Fruit fly (Drosophila melanogaster) S2 (cell line): ENCODE results near the gene CG13029.

ENCODE experiments used
- CG8478 ChIP-seq: fragments of >200 bp; optimal IDR thresholded peaks from 2 replicates; lab custom pipeline; 2018
- CTCF ChIP-seq, 2 experiments: fragments of >200 bp; optimal IDR thresholded peaks; 2 replicates each; lab custom pipeline; 2018

The CG13029 gene

DNA sequence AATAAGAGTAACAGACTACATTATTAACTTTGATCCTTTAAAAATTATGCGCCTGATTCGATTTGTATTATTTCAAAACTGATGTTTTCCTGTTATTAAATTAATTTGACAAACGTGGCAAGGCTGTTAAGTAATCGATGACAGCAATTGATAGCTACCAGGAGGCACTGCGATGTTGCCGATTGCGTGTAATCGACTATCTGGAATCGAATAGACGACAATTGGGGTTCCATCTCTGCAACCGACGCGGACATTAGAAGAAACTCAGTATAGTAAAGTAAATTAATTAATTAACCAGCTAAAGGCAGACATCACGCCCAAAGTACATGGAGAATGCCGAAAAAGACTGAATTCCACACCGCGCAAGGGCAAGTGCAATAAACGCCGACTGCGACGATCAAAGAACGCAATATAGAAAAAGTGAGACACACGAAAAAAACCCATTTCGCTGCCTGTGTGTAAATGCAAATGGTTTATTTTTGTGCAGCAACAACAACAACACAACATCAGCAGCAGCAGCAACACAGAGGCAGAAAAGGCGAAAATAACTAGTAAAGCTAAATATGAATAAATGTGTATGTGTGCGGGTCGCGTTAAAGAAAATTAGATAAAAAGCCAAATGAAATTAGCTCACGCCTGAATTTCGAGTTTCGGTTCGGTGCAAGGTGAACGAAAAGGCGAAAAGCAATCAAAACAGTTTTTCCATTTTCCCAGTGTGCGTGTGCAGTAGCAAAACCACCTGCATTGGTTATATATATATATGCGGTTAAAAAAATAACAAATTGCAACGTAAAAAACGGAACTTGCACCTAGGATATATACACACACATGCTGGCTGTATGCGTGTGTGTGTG is 6.7 kb upstream of the CG13029 start, which contains the start of gene sina:
Gene sina (plus strand): TSS at position 219 of the 854 bp plus-strand sequence.
- TF ChIP-seq CTCF (optimal IDR thresholded peaks at IDR 0.05; lab: Kevin White, UChicago) (peak; percentile 11 to 28), CG8478 (lab: Kevin White, UChicago) (no peak)

DNA sequence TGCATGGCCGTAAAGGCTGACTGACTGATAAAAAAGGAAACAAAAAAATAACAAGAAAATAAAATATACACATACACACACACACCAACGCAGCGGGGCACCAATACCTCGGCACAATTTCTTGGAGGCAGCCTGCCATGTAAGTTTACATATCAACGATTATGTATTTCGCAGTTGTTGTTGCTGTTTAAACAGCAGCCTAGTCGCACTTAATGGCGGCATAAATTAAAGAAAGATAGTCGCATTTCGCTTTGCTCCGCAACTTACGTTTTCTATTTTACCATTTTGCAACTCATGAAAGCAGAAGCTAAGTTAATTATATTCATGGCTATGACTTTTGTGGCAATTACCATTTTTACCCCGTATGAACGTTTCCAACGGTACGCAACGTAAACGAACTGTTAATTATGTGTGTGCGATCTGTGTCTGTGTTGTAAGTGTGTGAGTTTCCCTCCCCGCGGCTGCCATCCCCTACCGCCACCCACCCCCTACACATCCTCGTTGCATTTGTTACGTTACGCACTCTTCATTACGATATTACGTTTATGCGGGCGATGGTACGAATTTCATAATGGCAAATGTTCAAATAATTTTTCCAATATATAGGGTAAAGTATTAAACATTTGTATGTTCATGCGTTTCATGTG is 5.9 kb upstream of the CG13029 start:
- no peak for TF ChIP-seq CTCF (optimal IDR thresholded peaks at IDR 0.05; lab: Kevin White, UChicago)
- TF ChIP-seq CG8478 (lab: Kevin White, UChicago): no peak

DNA sequence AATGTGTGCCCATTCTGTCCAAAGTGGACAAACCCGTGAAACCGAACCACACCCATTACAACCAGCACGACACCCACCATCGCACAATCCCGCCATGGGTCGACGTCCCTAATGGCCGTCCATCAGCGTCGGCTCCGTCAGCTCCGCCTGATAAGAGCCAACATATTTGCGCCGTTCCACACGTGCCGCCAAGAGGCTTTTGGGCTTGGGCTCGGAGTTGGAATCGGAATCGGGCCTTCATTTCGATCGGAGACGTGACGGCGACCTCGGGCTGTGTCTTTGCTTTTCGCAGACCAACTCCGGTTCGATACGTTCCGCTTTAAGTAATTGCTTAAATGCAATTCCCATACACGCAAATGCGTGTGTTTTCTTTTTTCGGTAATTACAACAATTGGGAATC is 5.1 kb upstream of the CG13029 start:
- TF ChIP-seq CG8478 (lab: Kevin White, UChicago): no peak
- TF ChIP-seq CTCF (optimal IDR thresholded peaks at IDR 0.05; lab: Kevin White, UChicago): no peak

DNA sequence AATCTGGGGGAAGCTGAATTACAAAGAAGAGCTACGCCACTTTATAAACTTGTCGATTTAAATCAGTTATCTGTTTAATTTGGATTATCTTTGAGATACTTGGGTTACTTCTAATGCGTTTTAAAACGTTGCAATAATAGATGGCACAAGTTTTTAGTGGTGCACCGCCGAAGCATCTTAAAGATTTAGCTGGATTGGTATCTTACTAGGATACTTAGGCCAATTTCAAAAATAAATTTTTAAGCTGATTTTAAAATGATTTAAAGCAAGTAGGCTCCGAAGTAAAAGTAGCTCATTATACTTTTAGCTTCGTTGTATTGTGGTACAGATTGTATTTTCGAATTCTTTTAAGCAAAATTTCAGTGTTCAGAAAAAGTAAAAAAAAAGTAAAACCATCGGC is 1.6 kb upstream of the CG13029 start, which contains the start of gene sinah:
Gene sinah (plus strand): TSS at position 301 of the 400 bp plus-strand sequence.
- TF ChIP-seq CG8478 (lab: Kevin White, UChicago) (no peak), CTCF (optimal IDR thresholded peaks at IDR 0.05; lab: Kevin White, UChicago) (no peak)

DNA sequence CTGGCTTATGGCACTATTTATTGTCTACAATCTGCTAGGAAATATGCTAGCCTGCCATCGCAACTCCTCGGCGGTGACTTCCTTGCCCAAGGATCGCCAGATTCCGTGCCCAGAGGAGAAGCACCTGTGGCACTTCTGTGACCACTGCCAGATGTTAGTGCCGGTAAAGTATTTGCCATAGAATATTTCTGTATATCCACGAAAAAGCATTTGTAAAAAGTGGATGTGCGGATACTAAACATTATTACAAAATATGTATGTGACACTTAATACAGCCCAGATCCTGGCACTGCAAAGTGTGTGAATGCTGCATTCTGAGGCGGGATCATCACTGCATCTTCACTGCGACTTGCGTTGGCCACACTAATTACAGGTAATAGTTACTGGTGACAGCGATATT is 457 bp downstream of the CG13029 start:
- TF ChIP-seq CG8478 (lab: Kevin White, UChicago) (no peak), CTCF (optimal IDR thresholded peaks at IDR 0.05; lab: Kevin White, UChicago) (peak in 1 of 2 experiments; percentile 2)

DNA sequence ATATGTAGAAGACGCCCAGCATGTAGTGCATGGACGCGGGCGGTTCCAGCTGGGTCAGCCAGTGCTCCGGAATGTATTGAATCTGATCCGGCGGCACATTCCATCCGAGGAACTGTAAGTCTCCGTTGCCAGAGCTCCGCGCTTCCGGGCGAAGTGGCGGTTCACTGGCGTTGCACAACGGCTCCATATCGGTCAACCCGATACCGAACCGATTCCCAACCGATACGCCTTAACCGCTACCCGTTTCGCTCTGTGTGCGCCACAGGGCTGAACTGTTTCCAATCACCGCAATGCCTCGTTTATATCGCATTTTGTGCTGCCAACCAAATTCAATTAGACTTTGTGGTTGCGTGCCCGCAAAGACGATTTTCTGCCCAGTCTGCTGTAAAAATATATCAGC is 1.9 kb downstream of the CG13029 start, which contains the start of gene Rh4:
Gene Rh4 (minus strand): TSS at position 234 of the 400 bp plus-strand sequence.
- TF ChIP-seq CTCF (optimal IDR thresholded peaks at IDR 0.05; lab: Kevin White, UChicago): no peak
- no peak for TF ChIP-seq CG8478 (lab: Kevin White, UChicago)

DNA sequence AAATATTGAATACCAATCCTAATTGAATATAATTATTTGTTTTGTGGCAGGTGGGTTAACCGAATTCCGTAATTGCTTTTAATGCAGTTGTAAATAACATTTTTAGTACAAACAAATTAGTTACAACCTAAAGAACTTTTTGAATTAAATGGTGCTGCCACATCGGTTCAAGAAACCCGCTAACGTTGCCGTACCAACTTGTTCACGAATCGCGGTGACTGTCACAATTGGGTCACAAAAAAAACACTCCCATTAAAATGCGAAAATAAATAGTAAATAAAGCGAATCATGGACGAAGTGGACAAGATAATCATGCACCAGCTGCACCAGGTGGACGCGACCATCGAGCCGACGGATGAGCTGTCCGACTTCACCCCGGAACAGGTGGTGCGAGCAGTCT is 2.5 kb downstream of the CG13029 start, which contains the start of gene CG9951:
Gene CG9951 (plus strand): TSS at position 207 of the 400 bp plus-strand sequence.
- TF ChIP-seq CTCF (optimal IDR thresholded peaks at IDR 0.05; lab: Kevin White, UChicago) (no peak), CG8478 (lab: Kevin White, UChicago) (no peak)

DNA sequence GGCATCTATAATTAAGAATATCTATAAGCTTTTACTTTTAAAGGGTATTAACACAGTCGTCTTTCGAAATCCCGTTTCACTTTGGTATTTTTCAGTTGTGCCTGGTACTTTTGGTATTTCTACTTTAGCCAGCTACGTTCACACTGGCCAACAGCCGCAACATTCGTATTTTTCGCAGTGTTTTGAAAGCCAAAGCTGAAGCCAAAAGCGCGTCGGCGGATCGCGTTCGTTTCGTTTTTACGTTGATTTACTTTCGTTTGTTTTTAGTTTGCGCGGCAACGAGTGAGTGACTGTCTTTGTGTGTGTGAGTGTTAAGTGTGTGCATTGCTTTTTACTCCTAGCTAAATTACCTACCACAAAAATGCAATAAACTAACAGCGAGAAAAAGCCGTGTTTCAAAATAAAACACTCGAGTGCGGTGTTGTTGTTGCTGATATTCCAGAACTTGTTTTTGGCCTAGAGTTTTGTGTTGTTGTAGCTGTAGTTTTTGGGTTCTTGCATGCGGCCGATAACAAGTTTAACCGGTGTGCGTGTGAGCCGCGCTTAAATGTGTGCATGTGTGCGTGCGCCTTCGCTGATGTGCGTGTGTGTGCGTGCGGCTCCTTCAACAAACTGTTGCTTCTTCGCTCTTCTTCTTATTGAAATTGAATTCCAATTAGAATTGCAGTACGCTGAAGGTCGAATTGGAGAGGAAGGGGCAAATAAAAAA is 4.9 kb downstream of the CG13029 start, which contains the start of gene Lmpt:
Gene Lmpt (plus strand): TSS at position 173 of the 709 bp plus-strand sequence.
- TF ChIP-seq CTCF (optimal IDR thresholded peaks at IDR 0.05; lab: Kevin White, UChicago) (no peak), CG8478 (lab: Kevin White, UChicago) (no peak)

DNA sequence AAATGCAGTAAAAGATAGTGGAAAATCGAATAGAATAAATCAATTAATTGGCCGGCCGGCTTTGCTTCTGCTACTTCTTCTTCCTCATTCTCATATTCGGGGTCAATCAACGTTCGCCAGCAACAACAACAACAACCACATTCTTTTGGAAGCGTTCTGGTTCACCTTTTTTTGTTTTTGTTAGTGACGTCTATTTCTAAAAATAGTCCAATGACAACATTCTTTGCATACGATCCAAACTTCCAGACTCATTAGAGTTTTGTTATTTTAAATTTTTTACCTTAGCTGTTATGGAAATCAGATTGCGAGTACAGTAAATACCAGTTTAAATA is 5.4 kb downstream of the CG13029 start:
- TF ChIP-seq CG8478 (lab: Kevin White, UChicago) (no peak), CTCF (optimal IDR thresholded peaks at IDR 0.05; lab: Kevin White, UChicago) (no peak)

DNA sequence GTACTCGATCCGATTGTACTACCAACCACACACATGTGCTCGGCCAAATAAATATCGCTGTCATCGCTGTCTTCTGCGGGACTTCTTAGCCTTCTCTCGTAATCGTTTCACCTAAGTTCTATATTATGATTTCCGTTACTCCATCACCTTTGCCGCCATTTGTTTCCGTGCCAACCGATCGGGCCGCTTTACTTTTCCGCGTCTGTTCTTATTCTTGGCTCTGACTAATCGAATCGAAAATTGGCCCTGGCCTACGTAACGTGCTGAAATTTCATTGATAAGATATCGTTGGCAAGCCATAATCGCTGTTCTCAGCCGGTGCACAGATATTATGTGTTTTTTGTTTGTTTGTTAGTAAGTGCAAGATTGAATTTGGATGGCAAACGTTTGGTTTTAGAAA is 6.8 kb downstream of the CG13029 start:
- TF ChIP-seq CG8478 (lab: Kevin White, UChicago) (no peak), CTCF (optimal IDR thresholded peaks at IDR 0.05; lab: Kevin White, UChicago) (no peak)

DNA sequence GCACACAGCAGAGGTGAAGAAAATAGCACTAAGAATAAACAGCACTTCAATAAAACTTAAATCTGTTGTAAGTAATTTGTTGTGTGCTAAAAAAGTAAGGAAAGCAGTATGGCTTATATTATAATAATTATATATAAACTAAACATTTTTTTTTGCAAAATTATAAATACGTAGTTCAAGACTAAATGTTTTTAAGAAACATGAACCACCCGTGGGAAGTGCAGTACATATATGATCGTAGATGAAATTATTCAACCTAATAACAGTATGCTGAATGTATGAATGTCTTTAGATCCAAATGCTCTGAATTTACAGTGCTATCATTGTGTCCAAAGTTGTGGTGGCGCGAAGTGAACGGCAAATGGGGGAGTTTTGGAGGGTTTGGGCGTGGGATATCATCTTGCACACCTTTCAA is 10.3 kb downstream of the CG13029 start:
- TF ChIP-seq CTCF (optimal IDR thresholded peaks at IDR 0.05; lab: Kevin White, UChicago) (no peak), CG8478 (lab: Kevin White, UChicago) (no peak)

DNA sequence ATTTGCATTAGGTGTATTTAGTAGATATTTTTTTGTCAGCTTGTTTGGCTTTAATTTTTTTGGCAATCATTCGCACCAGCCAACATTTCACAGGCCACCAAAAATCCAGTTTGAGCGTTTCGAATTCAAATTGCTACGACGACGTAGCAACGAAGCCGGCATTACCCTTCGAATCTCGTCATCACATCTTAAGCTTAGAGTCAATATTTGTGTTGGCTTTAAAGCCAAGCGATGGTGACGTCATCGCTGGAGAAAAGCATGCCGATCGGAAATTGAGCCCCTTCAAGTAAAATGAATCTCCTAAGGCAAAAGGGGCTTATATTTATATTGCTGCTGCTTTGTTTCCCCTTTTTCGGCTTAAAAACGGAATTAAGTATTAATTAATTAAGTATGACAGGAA is 11.2 kb downstream of the CG13029 start:
- TF ChIP-seq CG8478 (lab: Kevin White, UChicago): no peak
- no peak for TF ChIP-seq CTCF (optimal IDR thresholded peaks at IDR 0.05; lab: Kevin White, UChicago)

DNA sequence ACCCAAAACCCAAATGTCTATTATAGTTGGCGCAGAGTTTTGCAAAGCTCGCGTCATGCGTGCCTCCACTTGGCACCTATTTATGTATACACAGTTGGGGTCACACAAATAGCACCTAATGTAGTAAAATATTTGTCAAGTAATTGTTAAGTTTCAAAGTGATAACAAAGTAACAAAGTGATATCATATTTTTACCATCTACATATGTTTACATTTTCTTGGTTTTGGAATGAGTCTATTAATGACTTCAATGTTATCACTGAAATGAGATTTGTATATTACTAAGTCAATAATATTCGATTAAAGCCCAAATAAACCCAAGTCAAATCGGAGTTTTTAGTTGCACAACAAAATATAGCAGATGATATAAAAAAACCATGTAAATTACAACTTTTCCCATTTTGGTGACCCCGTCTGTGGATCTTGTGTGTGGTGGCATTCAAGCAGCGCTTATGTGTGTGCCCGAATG is 12.1 kb downstream of the CG13029 start:
- no peak for TF ChIP-seq CTCF (optimal IDR thresholded peaks at IDR 0.05; lab: Kevin White, UChicago)
- no peak for TF ChIP-seq CG8478 (lab: Kevin White, UChicago)

DNA sequence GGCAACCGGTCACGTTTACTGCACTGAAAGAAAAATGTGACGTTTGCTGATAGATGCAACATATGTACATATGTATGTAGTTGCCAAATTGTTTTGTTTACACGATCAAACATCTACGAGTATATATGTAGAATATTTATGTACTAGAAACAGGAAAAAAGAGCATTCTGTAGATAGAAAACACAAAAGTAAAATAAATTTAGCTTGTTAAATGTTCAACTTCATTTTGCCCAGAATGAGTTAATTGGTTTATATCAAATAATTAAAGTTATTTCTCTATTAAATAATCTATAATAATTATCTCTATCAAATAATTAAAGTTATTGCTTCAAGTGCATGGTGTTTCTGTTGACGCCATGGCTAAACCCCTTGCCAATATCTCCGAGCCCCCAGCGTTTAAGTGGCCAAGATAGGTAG is 12.7 kb downstream of the CG13029 start:
- TF ChIP-seq CTCF (optimal IDR thresholded peaks at IDR 0.05; lab: Kevin White, UChicago): no peak
- no peak for TF ChIP-seq CG8478 (lab: Kevin White, UChicago)
